Fruit fly (Drosophila melanogaster) whole organism: ENCODE results near the gene Pop5.

Experiments used
- CG8478 ChIP-seq: fragments of >200 bp; optimal IDR thresholded peaks from 2 replicates; lab custom pipeline; 2018; ENCODE audit warnings: inconsistent platforms
- Dll ChIP-seq: fragments of >200 bp; optimal IDR thresholded peaks from 2 replicates; lab custom pipeline; 2017
- EcR ChIP-seq, 2 experiments: fragments of >200 bp; optimal IDR thresholded peaks; 2 replicates each; lab custom pipeline; 2017; ENCODE audit warnings: missing biosample characterization in 2 of 2, missing genetic modification characterization in 2 of 2, missing genetic modification reagents in 2 of 2
- pan ChIP-seq: fragments of >200 bp; optimal IDR thresholded peaks from 2 replicates; lab custom pipeline; 2017
- psq ChIP-seq: fragments of >200 bp; optimal IDR thresholded peaks from 2 replicates; lab custom pipeline; 2017
- usp ChIP-seq: fragments of >200 bp; optimal IDR thresholded peaks from 2 replicates; lab custom pipeline; 2017; ENCODE audit warnings: missing biosample characterization, missing genetic modification characterization, mixed read lengths

Gene Pop5

dm6 chr3L:17004218-17004759, 40.5 kb downstream of the Pop5 start:
- no peak for TF ChIP-seq pan (lab: Kevin White, UChicago)

- TF ChIP-seq pan (lab: Kevin White, UChicago) = no peak
Measured at dm6 chr3L:17003251-17004171, 41.3 kb downstream of the Pop5 start.

dm6 chr3L:17002140-17002849, 42.5 kb downstream of the Pop5 start:
- TF ChIP-seq psq (no peak), CG8478 (lab: Kevin White, UChicago) (no peak), Dll (lab: Kevin White, UChicago) (no peak)

dm6 chr3L:17001055-17001454, 43.8 kb downstream of the Pop5 start:
- TF ChIP-seq psq (no peak), Dll (lab: Kevin White, UChicago) (no peak), CG8478 (lab: Kevin White, UChicago) (no peak), usp (GFP tag; lab: Kevin White, UChicago) (no peak), EcR (GFP tag; optimal IDR thresholded peaks at IDR 0.05; lab: Kevin White, UChicago) (no peak), pan (lab: Kevin White, UChicago) (no peak)

dm6 chr3L:17000289-17000688, 44.5 kb downstream of the Pop5 start:
- TF ChIP-seq CG8478 (lab: Kevin White, UChicago) (no peak), pan (lab: Kevin White, UChicago) (no peak), usp (GFP tag; lab: Kevin White, UChicago) (no peak), EcR (GFP tag; optimal IDR thresholded peaks at IDR 0.05; lab: Kevin White, UChicago) (no peak), psq (no peak), Dll (lab: Kevin White, UChicago) (no peak)

- TF ChIP-seq pan (lab: Kevin White, UChicago) = no peak
- TF ChIP-seq Dll (lab: Kevin White, UChicago) = no peak
- no peak for TF ChIP-seq EcR (GFP tag; optimal IDR thresholded peaks at IDR 0.05; lab: Kevin White, UChicago)
- TF ChIP-seq CG8478 (lab: Kevin White, UChicago) = no peak
- no peak for TF ChIP-seq usp (GFP tag; lab: Kevin White, UChicago)
- no peak for TF ChIP-seq psq
Measured at dm6 chr3L:16994805-16995204, 50.0 kb downstream of the Pop5 start.
